Worm (Caenorhabditis elegans) whole organism, mixed stage, embryonic: ENCODE data around the gene F37C4.6.

Experiments used
- M03D4.4 ChIP-seq: sonication (generic microtip); optimal IDR thresholded peaks from 2 replicates; lab custom pipeline; 2017; ENCODE audit warnings: mild to moderate bottlenecking, missing genetic modification characterization, missing compliant biosample characterization
- blmp-1 ChIP-seq: fragments of 150-350 bp; optimal IDR thresholded peaks from 2 replicates; lab custom pipeline; 2014; ENCODE audit warnings: missing biosample characterization, missing genetic modification characterization
- ceh-43 ChIP-seq: fragments of 200-800 bp; sonication (Bioruptor generic); optimal IDR thresholded peaks from 2 replicates; lab custom pipeline; 2018; ENCODE audit warnings: mild to moderate bottlenecking, missing genetic modification characterization, moderate library complexity, missing compliant biosample characterization
- ceh-83 ChIP-seq: fragments of 200-800 bp; sonication (Bioruptor generic); optimal IDR thresholded peaks from 2 replicates; lab custom pipeline; 2018; ENCODE audit warnings: mild to moderate bottlenecking, missing genetic modification characterization, missing compliant biosample characterization
- ces-1 ChIP-seq: fragments of 150-350 bp; optimal IDR thresholded peaks from 2 replicates; lab custom pipeline; 2014; ENCODE audit warnings: missing biosample characterization, missing genetic modification reagents, missing genetic modification characterization
- cnd-1 ChIP-seq: fragments of 200-800 bp; sonication (Bioruptor generic); optimal IDR thresholded peaks from 2 replicates; lab custom pipeline; 2018; ENCODE audit warnings: mild to moderate bottlenecking, missing genetic modification characterization, missing compliant biosample characterization
- drap-1 ChIP-seq: fragments of 200-800 bp; sonication (Bioruptor generic); optimal IDR thresholded peaks from 3 replicates; lab custom pipeline; 2018; ENCODE audit warnings: mild to moderate bottlenecking, missing genetic modification characterization, missing compliant biosample characterization
- elt-1 ChIP-seq: sonication (generic microtip); optimal IDR thresholded peaks from 2 replicates; lab custom pipeline; 2017; ENCODE audit warnings: missing genetic modification characterization, mild to moderate bottlenecking, missing compliant biosample characterization, antibody characterized with exemption, moderate library complexity, borderline replicate concordance; ENCODE audit not compliant: insufficient read depth
- elt-3 ChIP-seq: fragments of 150-350 bp; optimal IDR thresholded peaks from 2 replicates; lab custom pipeline; 2014; ENCODE audit warnings: missing biosample characterization, missing genetic modification characterization
- flh-1 ChIP-seq: fragments of 200-800 bp; sonication (Bioruptor generic); optimal IDR thresholded peaks from 2 replicates; lab custom pipeline; 2018; ENCODE audit warnings: mild to moderate bottlenecking, missing genetic modification characterization, moderate library complexity, missing compliant biosample characterization
- ham-2 ChIP-seq: fragments of 200-800 bp; sonication (Bioruptor generic); optimal IDR thresholded peaks from 2 replicates; lab custom pipeline; 2018; ENCODE audit warnings: mild to moderate bottlenecking, missing genetic modification characterization, missing compliant biosample characterization
- hlh-1 ChIP-seq: fragments of 150-350 bp; optimal IDR thresholded peaks from 2 replicates; lab custom pipeline; 2014; ENCODE audit warnings: missing biosample characterization, missing genetic modification reagents, missing genetic modification characterization
- lin-13 ChIP-seq: fragments of 150-350 bp; optimal IDR thresholded peaks from 2 replicates; lab custom pipeline; 2014; ENCODE audit warnings: missing biosample characterization, missing genetic modification characterization
- lin-32 ChIP-seq: fragments of 200-800 bp; sonication (Bioruptor generic); optimal IDR thresholded peaks from 2 replicates; lab custom pipeline; 2018; ENCODE audit warnings: mild to moderate bottlenecking, missing genetic modification characterization, missing compliant biosample characterization
- mab-5 ChIP-seq: fragments of 150-350 bp; optimal IDR thresholded peaks from 2 replicates; lab custom pipeline; 2014; ENCODE audit warnings: missing biosample characterization, missing genetic modification characterization
- mep-1 ChIP-seq: fragments of 150-350 bp; optimal IDR thresholded peaks from 2 replicates; lab custom pipeline; 2017; ENCODE audit warnings: missing biosample characterization, missing genetic modification reagents, missing genetic modification characterization, inconsistent platforms
- mls-2 ChIP-seq: sonication (generic microtip); optimal IDR thresholded peaks from 2 replicates; lab custom pipeline; 2016; ENCODE audit warnings: mild to moderate bottlenecking, missing genetic modification characterization, moderate library complexity, missing compliant biosample characterization
- nhr-12 ChIP-seq: fragments of 150-350 bp; optimal IDR thresholded peaks from 2 replicates; lab custom pipeline; 2014; ENCODE audit warnings: missing biosample characterization, missing genetic modification characterization
- nhr-2 ChIP-seq: fragments of 150-350 bp; optimal IDR thresholded peaks from 2 replicates; lab custom pipeline; 2014; ENCODE audit warnings: missing biosample characterization, missing genetic modification characterization
- nhr-237 ChIP-seq: fragments of 150-350 bp; optimal IDR thresholded peaks from 2 replicates; lab custom pipeline; 2014; ENCODE audit warnings: missing biosample characterization, missing genetic modification characterization
- nhr-28 ChIP-seq: fragments of 150-350 bp; optimal IDR thresholded peaks from 2 replicates; lab custom pipeline; 2014; ENCODE audit warnings: missing biosample characterization, missing genetic modification characterization
- nhr-76 ChIP-seq: sonication (generic microtip); optimal IDR thresholded peaks from 2 replicates; lab custom pipeline; 2017; ENCODE audit warnings: missing biosample characterization, missing genetic modification characterization
- pha-4 ChIP-seq: fragments of 150-350 bp; optimal IDR thresholded peaks from 2 replicates; lab custom pipeline; 2018; ENCODE audit warnings: missing biosample characterization, missing genetic modification reagents, missing genetic modification characterization
- sem-2 ChIP-seq: fragments of 200-800 bp; sonication (Bioruptor generic); optimal IDR thresholded peaks from 2 replicates; lab custom pipeline; 2018; ENCODE audit warnings: mild to moderate bottlenecking, missing genetic modification characterization, missing compliant biosample characterization
- snpc-4 ChIP-seq: fragments of 150-350 bp; optimal IDR thresholded peaks from 2 replicates; lab custom pipeline; 2014; ENCODE audit warnings: missing biosample characterization, missing genetic modification characterization
- sptf-1 ChIP-seq: sonication (generic microtip); optimal IDR thresholded peaks from 2 replicates; lab custom pipeline; 2017; ENCODE audit warnings: mild to moderate bottlenecking, missing genetic modification characterization, moderate library complexity, missing compliant biosample characterization
- tbx-8 ChIP-seq: fragments of 200-800 bp; sonication (Bioruptor generic); optimal IDR thresholded peaks from 2 replicates; lab custom pipeline; 2018; ENCODE audit warnings: mild to moderate bottlenecking, missing genetic modification characterization, moderate library complexity, missing compliant biosample characterization
- unc-120 ChIP-seq: sonication (generic microtip); optimal IDR thresholded peaks from 2 replicates; lab custom pipeline; 2017; ENCODE audit warnings: missing genetic modification characterization, missing compliant biosample characterization; ENCODE audit not compliant: poor library complexity, severe bottlenecking
- unc-39 ChIP-seq: fragments of 150-350 bp; optimal IDR thresholded peaks from 2 replicates; lab custom pipeline; 2014; ENCODE audit warnings: missing biosample characterization, missing genetic modification characterization
- unc-62 ChIP-seq: fragments of 150-350 bp; optimal IDR thresholded peaks from 2 replicates; lab custom pipeline; 2014; ENCODE audit warnings: missing biosample characterization, missing genetic modification reagents, missing genetic modification characterization
- ztf-11 ChIP-seq: fragments of 150-350 bp; optimal IDR thresholded peaks from 2 replicates; lab custom pipeline; 2014; ENCODE audit warnings: missing biosample characterization, missing genetic modification characterization

The F37C4.6 gene

ce11 chrIV:3878283-3878938 lies at the start of gene F37C4.6:
F37C4.6 (minus strand) TSS chrIV:3878333.
- TF ChIP-seq hlh-1 (tag; lab: Kevin White, UChicago) (no peak), unc-120 (no peak), nhr-76 (tag; lab: Kevin White, UChicago) (no peak), M03D4.4 (no peak), unc-39 (tag; lab: Kevin White, UChicago) (no peak), drap-1 (no peak), ces-1 (GFP tag; lab: Kevin White, UChicago) (no peak), ham-2 (GFP tag; lab: Kevin White, UChicago) (no peak), mab-5 (tag; lab: Kevin White, UChicago) (no peak), unc-62 (GFP tag; lab: Kevin White, UChicago) (no peak), tbx-8 (GFP tag; lab: Kevin White, UChicago) (no peak), elt-1 (tag; lab: Kevin White, UChicago) (no peak), nhr-2 (tag; lab: Kevin White, UChicago) (no peak), cnd-1 (tag; lab: Kevin White, UChicago) (no peak)

ce11 chrIV:3926117-3926516 lies 48.0 kb upstream of the F37C4.6 start, which contains the start of gene clec-68:
clec-68 (plus strand) TSS chrIV:3926417.
- no peak for TF ChIP-seq mab-5 (tag; lab: Kevin White, UChicago)
- TF ChIP-seq sptf-1 (tag; lab: Kevin White, UChicago): no peak
- TF ChIP-seq elt-3 (tag; lab: Kevin White, UChicago): no peak
- no peak for TF ChIP-seq mep-1
- no peak for TF ChIP-seq nhr-28
- no peak for TF ChIP-seq pha-4 (tag; lab: Kevin White, UChicago)
- TF ChIP-seq sem-2: no peak
- no peak for TF ChIP-seq lin-32
- no peak for TF ChIP-seq nhr-237 (tag; lab: Kevin White, UChicago)
- TF ChIP-seq ztf-11 (tag; lab: Kevin White, UChicago): no peak
- TF ChIP-seq ceh-43 (GFP tag; lab: Kevin White, UChicago): no peak

ce11 chrIV:3921898-3922297 lies 43.8 kb upstream of the F37C4.6 start, which contains the start of gene clec-67:
clec-67 (plus strand) TSS chrIV:3922165.
- no peak for TF ChIP-seq unc-39 (tag; lab: Kevin White, UChicago)
- no peak for TF ChIP-seq sptf-1 (tag; lab: Kevin White, UChicago)
- no peak for TF ChIP-seq snpc-4

ce11 chrIV:3919506-3919905 lies 41.4 kb upstream of the F37C4.6 start, which contains the start of gene srz-19:
srz-19 (plus strand) TSS chrIV:3919806.
- no peak for TF ChIP-seq ham-2 (GFP tag; lab: Kevin White, UChicago)
- TF ChIP-seq elt-1 (tag; lab: Kevin White, UChicago): no peak
- no peak for TF ChIP-seq tbx-8 (GFP tag; lab: Kevin White, UChicago)
- no peak for TF ChIP-seq flh-1
- TF ChIP-seq cnd-1 (tag; lab: Kevin White, UChicago): no peak
- TF ChIP-seq nhr-12: no peak
- TF ChIP-seq hlh-1 (tag; lab: Kevin White, UChicago): no peak
- no peak for TF ChIP-seq drap-1
- TF ChIP-seq unc-39 (tag; lab: Kevin White, UChicago): no peak
- no peak for TF ChIP-seq nhr-76 (tag; lab: Kevin White, UChicago)
- no peak for TF ChIP-seq M03D4.4
- TF ChIP-seq mls-2: no peak
- no peak for TF ChIP-seq sem-2
- TF ChIP-seq ceh-83 (GFP tag; lab: Kevin White, UChicago): no peak
- no peak for TF ChIP-seq nhr-2 (tag; lab: Kevin White, UChicago)
- no peak for TF ChIP-seq mab-5 (tag; lab: Kevin White, UChicago)
- TF ChIP-seq lin-13 (tag; lab: Kevin White, UChicago): no peak
- TF ChIP-seq blmp-1 (tag; lab: Kevin White, UChicago): no peak
- TF ChIP-seq sptf-1 (tag; lab: Kevin White, UChicago): no peak
- TF ChIP-seq, all 35 proteins: peak for 0

ce11 chrIV:3918160-3918559 lies 40.0 kb upstream of the F37C4.6 start, which contains the start of gene F56D6.23:
F56D6.23 (plus strand) TSS chrIV:3918460.
- no peak for TF ChIP-seq nhr-28
- no peak for TF ChIP-seq cnd-1 (tag; lab: Kevin White, UChicago)
- no peak for TF ChIP-seq ces-1 (GFP tag; lab: Kevin White, UChicago)
- no peak for TF ChIP-seq ceh-43 (GFP tag; lab: Kevin White, UChicago)
